Worm (Caenorhabditis elegans) whole organism, L3 larva: Measurements from ENCODE around the gene W06G6.10.

Experiments
- R02D3.7 ChIP-seq: fragments of 150-350 bp; optimal IDR thresholded peaks from 2 replicates; lab custom pipeline; 2014; ENCODE audit warnings: missing biosample characterization, missing genetic modification characterization
- aly-2 ChIP-seq: fragments of 150-350 bp; optimal IDR thresholded peaks from 2 replicates; lab custom pipeline; 2014; ENCODE audit warnings: missing biosample characterization, missing genetic modification characterization
- ceh-16 ChIP-seq: sonication (generic microtip); optimal IDR thresholded peaks from 2 replicates; lab custom pipeline; 2017; ENCODE audit warnings: missing biosample characterization, missing genetic modification characterization
- ceh-82 ChIP-seq: fragments of 150-350 bp; optimal IDR thresholded peaks from 2 replicates; lab custom pipeline; 2014; ENCODE audit warnings: missing biosample characterization, missing genetic modification characterization
- daf-12 ChIP-seq: fragments of 150-350 bp; optimal IDR thresholded peaks from 2 replicates; lab custom pipeline; 2014; ENCODE audit warnings: missing biosample characterization, missing genetic modification reagents, missing genetic modification characterization
- egl-27 ChIP-seq: sonication (generic microtip); optimal IDR thresholded peaks from 4 replicates; lab custom pipeline; 2017; ENCODE audit warnings: missing biosample characterization, missing genetic modification reagents, missing genetic modification characterization
- egl-5 ChIP-seq: fragments of 150-350 bp; optimal IDR thresholded peaks from 2 replicates; lab custom pipeline; 2017; ENCODE audit warnings: missing biosample characterization, missing genetic modification reagents, missing genetic modification characterization, inconsistent platforms
- elt-1 ChIP-seq: fragments of 150-350 bp; optimal IDR thresholded peaks from 2 replicates; lab custom pipeline; 2014; ENCODE audit warnings: missing biosample characterization, missing genetic modification characterization
- elt-2 ChIP-seq: sonication (generic microtip); optimal IDR thresholded peaks from 2 replicates; lab custom pipeline; 2016; ENCODE audit warnings: missing genetic modification reagents, mild to moderate bottlenecking, missing genetic modification characterization, missing compliant biosample characterization
- elt-3 ChIP-seq, 3 experiments: fragments of 150-350 bp in 1 of 3; sonication (generic microtip) in 2 of 3; optimal IDR thresholded peaks; 2 replicates in 2 of 3; 4 replicates in 1 of 3; lab custom pipeline; 2014 to 2017; ENCODE audit warnings: missing biosample characterization in 3 of 3, missing genetic modification characterization in 3 of 3
- eor-1 ChIP-seq, 2 experiments: fragments of 150-350 bp; optimal IDR thresholded peaks; 2 replicates each; lab custom pipeline; 2014 to 2018; ENCODE audit warnings: missing biosample characterization in 2 of 2, missing genetic modification characterization in 2 of 2
- fkh-10 ChIP-seq: sonication (generic microtip); optimal IDR thresholded peaks from 2 replicates; lab custom pipeline; 2017; ENCODE audit warnings: missing biosample characterization, missing genetic modification reagents, missing genetic modification characterization
- fkh-2 ChIP-seq: fragments of 150-350 bp; optimal IDR thresholded peaks from 2 replicates; lab custom pipeline; 2014; ENCODE audit warnings: missing biosample characterization, missing genetic modification reagents, missing genetic modification characterization
- fos-1 ChIP-seq: fragments of 150-350 bp; optimal IDR thresholded peaks from 2 replicates; lab custom pipeline; 2014; ENCODE audit warnings: missing biosample characterization, missing genetic modification characterization
- hmg-11 ChIP-seq: sonication (generic microtip); optimal IDR thresholded peaks from 2 replicates; lab custom pipeline; 2016; ENCODE audit warnings: missing genetic modification characterization, missing compliant biosample characterization
- lin-15B ChIP-seq: fragments of 150-350 bp; optimal IDR thresholded peaks from 2 replicates; lab custom pipeline; 2014; ENCODE audit warnings: missing biosample characterization, missing genetic modification characterization
- lin-39 ChIP-seq: fragments of 150-350 bp; optimal IDR thresholded peaks from 2 replicates; lab custom pipeline; 2018; ENCODE audit warnings: missing biosample characterization, missing genetic modification reagents, missing genetic modification characterization
- lsy-12 ChIP-seq: sonication (generic microtip); optimal IDR thresholded peaks from 2 replicates; lab custom pipeline; 2016; ENCODE audit warnings: mild to moderate bottlenecking, missing genetic modification characterization, missing compliant biosample characterization
- mdl-1 ChIP-seq: fragments of 150-350 bp; optimal IDR thresholded peaks from 2 replicates; lab custom pipeline; 2014; ENCODE audit warnings: missing biosample characterization, missing genetic modification characterization
- nfya-1 ChIP-seq: sonication (generic microtip); optimal IDR thresholded peaks from 2 replicates; lab custom pipeline; 2017; ENCODE audit warnings: missing genetic modification characterization, mild to moderate bottlenecking, missing compliant biosample characterization, antibody characterized with exemption, moderate library complexity; ENCODE audit not compliant: insufficient read depth
- nhr-12 ChIP-seq: fragments of 150-350 bp; optimal IDR thresholded peaks from 2 replicates; lab custom pipeline; 2014; ENCODE audit warnings: missing biosample characterization, missing genetic modification characterization
- nhr-23 ChIP-seq: fragments of 150-350 bp; optimal IDR thresholded peaks from 2 replicates; lab custom pipeline; 2014; ENCODE audit warnings: missing biosample characterization, missing genetic modification reagents, missing genetic modification characterization
- nhr-28 ChIP-seq: fragments of 150-350 bp; optimal IDR thresholded peaks from 2 replicates; lab custom pipeline; 2014; ENCODE audit warnings: missing biosample characterization, missing genetic modification characterization
- nhr-67 ChIP-seq: fragments of 150-350 bp; optimal IDR thresholded peaks from 2 replicates; lab custom pipeline; 2014; ENCODE audit warnings: missing biosample characterization, missing genetic modification characterization
- nhr-77 ChIP-seq: fragments of 150-350 bp; optimal IDR thresholded peaks from 2 replicates; lab custom pipeline; 2014; ENCODE audit warnings: missing biosample characterization, missing genetic modification characterization
- pqm-1 ChIP-seq: fragments of 150-350 bp; optimal IDR thresholded peaks from 2 replicates; lab custom pipeline; 2017; ENCODE audit warnings: missing biosample characterization, missing genetic modification characterization, inconsistent platforms
- sea-2 ChIP-seq: fragments of 150-350 bp; sonication (generic microtip); optimal IDR thresholded peaks from 4 replicates; lab custom pipeline; 2014; ENCODE audit warnings: missing biosample characterization, missing genetic modification reagents, missing genetic modification characterization
- snpc-4 ChIP-seq: fragments of 150-350 bp; optimal IDR thresholded peaks from 2 replicates; lab custom pipeline; 2014; ENCODE audit warnings: missing biosample characterization, missing genetic modification characterization
- unc-39 ChIP-seq: sonication (generic microtip); optimal IDR thresholded peaks from 4 replicates; lab custom pipeline; 2017; ENCODE audit warnings: missing biosample characterization, missing genetic modification characterization
- unc-62 ChIP-seq: fragments of 150-350 bp; sonication (generic microtip); optimal IDR thresholded peaks from 4 replicates; lab custom pipeline; 2014; ENCODE audit warnings: missing biosample characterization, missing genetic modification reagents, missing genetic modification characterization
- ztf-11 ChIP-seq: fragments of 150-350 bp; optimal IDR thresholded peaks from 2 replicates; lab custom pipeline; 2014; ENCODE audit warnings: missing biosample characterization, missing genetic modification characterization

W06G6.10 gene

ce11 chrV:16640366-16640765 lies 6.6 kb downstream of the W06G6.10 start:
- no peak for TF ChIP-seq mdl-1 (tag; lab: Kevin White, UChicago)
- peak; percentile 32 for TF ChIP-seq elt-2
- no peak for TF ChIP-seq daf-12 (tag; lab: Kevin White, UChicago)
- TF ChIP-seq egl-5 (tag; lab: Kevin White, UChicago) = no peak
- TF ChIP-seq nfya-1 (tag; lab: Kevin White, UChicago) = no peak
- no peak for TF ChIP-seq ztf-11 (tag; lab: Kevin White, UChicago)
- TF ChIP-seq nhr-12 (tag; lab: Kevin White, UChicago) = no peak
- TF ChIP-seq, all 47 proteins: peak for 1

- TF ChIP-seq lin-15B (tag; lab: Kevin White, UChicago) (no peak), aly-2 (tag; lab: Kevin White, UChicago) (no peak), daf-12 (tag; lab: Kevin White, UChicago) (no peak), unc-39 (tag; lab: Kevin White, UChicago) (no peak), egl-27 (tag; lab: Kevin White, UChicago) (no peak), hmg-11 (tag; lab: Kevin White, UChicago) (no peak), snpc-4 (tag; lab: Kevin White, UChicago) (no peak)
These were observed 8.8 kb downstream of the W06G6.10 start, which contains the start of gene srw-76 for ce11 chrV:16638204-16638603. srw-76 (minus strand) TSS chrV:16638304.

ce11 chrV:16635911-16636310 lies 11.1 kb downstream of the W06G6.10 start, which contains the start of gene mltn-11:
mltn-11 (plus strand) TSS chrV:16636186.
- no peak for TF ChIP-seq fkh-10 (GFP tag; lab: Kevin White, UChicago)
- peak; percentile 28 for TF ChIP-seq elt-2

- no peak for TF ChIP-seq ztf-11 (tag; lab: Kevin White, UChicago)
- no peak for TF ChIP-seq aly-2 (tag; lab: Kevin White, UChicago)
- no peak for TF ChIP-seq elt-3 (tag; optimal IDR thresholded peaks at IDR 0.05; lab: Kevin White, UChicago)
- no peak for TF ChIP-seq elt-1 (tag; lab: Kevin White, UChicago)
- TF ChIP-seq sea-2 (GFP tag; lab: Kevin White, UChicago) = no peak
- no peak for TF ChIP-seq ceh-82
- no peak for TF ChIP-seq unc-62
These were observed 17.4 kb downstream of the W06G6.10 start, which contains the start of gene srd-21 for ce11 chrV:16629600-16629999. srd-21 (plus strand) TSS chrV:16629900.

- no peak for TF ChIP-seq ceh-82
- no peak for TF ChIP-seq nfya-1 (tag; lab: Kevin White, UChicago)
- no peak for TF ChIP-seq fkh-10 (GFP tag; lab: Kevin White, UChicago)
- TF ChIP-seq nhr-23 (tag; lab: Kevin White, UChicago) = no peak
- TF ChIP-seq lsy-12 = no peak
- TF ChIP-seq fkh-2 (tag; lab: Kevin White, UChicago) = no peak
- TF ChIP-seq fos-1 (tag; lab: Kevin White, UChicago) = no peak
- no peak for TF ChIP-seq nhr-67 (tag; lab: Kevin White, UChicago)
- no peak for TF ChIP-seq ceh-16 (tag; lab: Kevin White, UChicago)
- TF ChIP-seq R02D3.7 (tag; lab: Kevin White, UChicago) = no peak
- TF ChIP-seq nhr-12 (tag; lab: Kevin White, UChicago) = no peak
- TF ChIP-seq unc-39 (tag; lab: Kevin White, UChicago) = no peak
These were observed 18.0 kb downstream of the W06G6.10 start, which contains the start of gene W06G6.2 for ce11 chrV:16628991-16629390. W06G6.2 (plus strand) TSS chrV:16629291.

ce11 chrV:16627962-16628361 lies 19.0 kb downstream of the W06G6.10 start, which contains the start of gene oac-53:
oac-53 (minus strand) TSS chrV:16627970.
- no peak for TF ChIP-seq R02D3.7 (tag; lab: Kevin White, UChicago)
- no peak for TF ChIP-seq daf-12 (tag; lab: Kevin White, UChicago)
- TF ChIP-seq pqm-1 (tag; lab: Kevin White, UChicago) = peak; percentile 19
- no peak for TF ChIP-seq eor-1 (tag; optimal IDR thresholded peaks at IDR 0.05; lab: Kevin White, UChicago)
- no peak for TF ChIP-seq unc-39 (tag; lab: Kevin White, UChicago)
- peak; percentile 73 for TF ChIP-seq elt-2
- TF ChIP-seq aly-2 (tag; lab: Kevin White, UChicago) = no peak
- no peak for TF ChIP-seq nhr-77 (tag; lab: Kevin White, UChicago)
- TF ChIP-seq lin-39 (tag; lab: Kevin White, UChicago) = no peak
- TF ChIP-seq nhr-28 (tag; lab: Kevin White, UChicago) = no peak
- TF ChIP-seq fkh-2 (tag; lab: Kevin White, UChicago) = no peak
